Fruit fly (Drosophila melanogaster) whole organism, embryonic: ENCODE measurements around the gene CCAP-R.

Experiments
- CG6272 ChIP-seq: fragments of 200-800 bp; sonication (Bioruptor generic); IDR thresholded peaks from 2 replicates; pipeline ENCODE4 v1.3.6; 2022; ENCODE audit warnings: missing biosample characterization, missing genetic modification characterization
- CTCF ChIP-seq: fragments of 200-800 bp; sonication (Bioruptor generic); optimal IDR thresholded peaks from 2 replicates; lab custom pipeline; 2017; ENCODE audit warnings: missing biosample characterization, mild to moderate bottlenecking, missing genetic modification characterization, moderate library complexity
- TFAM ChIP-seq: fragments of 200-800 bp; sonication (Bioruptor generic); optimal IDR thresholded peaks from 2 replicates; lab custom pipeline; 2017; ENCODE audit warnings: missing biosample characterization, missing genetic modification characterization, inconsistent platforms
- inv ChIP-seq: fragments of 200-800 bp; sonication (Bioruptor generic); IDR thresholded peaks from 2 replicates; pipeline ENCODE4 v1.3.6; 2022; ENCODE audit warnings: missing biosample characterization, missing genetic modification characterization; ENCODE audit not compliant: partially characterized antibody
- nau ChIP-seq: fragments of 200-800 bp; sonication (Bioruptor generic); optimal IDR thresholded peaks from 3 replicates; lab custom pipeline; 2017; ENCODE audit warnings: missing biosample characterization, mild to moderate bottlenecking, missing genetic modification characterization, missing genetic modification reagents
- sc ChIP-seq, 3 experiments: fragments of >200 bp in 2 of 3; fragments of 200-800 bp in 1 of 3; sonication (Bioruptor generic) in 1 of 3; optimal IDR thresholded peaks; 2 replicates in 2 of 3; 3 replicates in 1 of 3; lab custom pipeline; 2017; ENCODE audit warnings: mild to moderate bottlenecking in 1 of 3, missing biosample characterization in 1 of 3, missing genetic modification characterization in 1 of 3, missing genetic modification reagents in 1 of 3
- sens ChIP-seq: fragments of 200-800 bp; sonication (Bioruptor generic); peaks from one replicate; lab custom pipeline; 2016; ENCODE audit warnings: missing biosample characterization, missing genetic modification characterization

CCAP-R gene

DNA sequence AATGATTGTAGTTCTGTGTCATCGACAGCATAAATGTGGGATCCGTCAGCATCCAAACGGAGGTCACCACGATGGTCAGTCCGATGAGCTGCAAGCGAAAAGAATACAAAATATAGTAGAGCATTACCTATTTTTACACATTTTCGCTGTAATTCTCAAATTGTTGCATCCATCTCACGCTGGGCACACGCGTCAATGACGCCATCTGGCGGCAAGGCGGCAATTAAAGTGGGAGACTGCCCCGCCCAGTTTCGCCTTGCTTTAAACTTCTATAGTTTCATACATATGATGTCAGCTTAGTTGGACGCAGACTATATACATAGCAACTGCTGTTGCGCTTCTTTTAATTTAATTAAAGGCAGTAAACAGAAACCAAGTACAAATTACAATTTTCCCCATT lies 79.4 kb downstream of the CCAP-R start:
- peak; percentile 14 for TF ChIP-seq sens (GFP tag; lab: Kevin White, UChicago)
- peak; percentile 86 for TF ChIP-seq CTCF (GFP tag; lab: Kevin White, UChicago)
- no peak for TF ChIP-seq nau (GFP tag; lab: Kevin White, UChicago)
- no peak for TF ChIP-seq TFAM (GFP tag; lab: Kevin White, UChicago)
- TF ChIP-seq sc (optimal IDR thresholded peaks at IDR 0.05; lab: Kevin White, UChicago): no peak
- TF ChIP-seq sc (GFP tag; optimal IDR thresholded peaks at IDR 0.05; lab: Kevin White, UChicago): no peak
- no peak for TF ChIP-seq CG6272 (GFP tag; lab: Robert Waterston, UW)
- no peak for TF ChIP-seq inv (GFP tag; lab: Robert Waterston, UW)
